Worm (Caenorhabditis elegans) whole organism, L2 larva: ENCODE data around the gene phf-33.

Experiments used
- C34F6.9 ChIP-seq: fragments of 150-350 bp; optimal IDR thresholded peaks from 2 replicates; lab custom pipeline; 2014; ENCODE audit warnings: missing biosample characterization, missing genetic modification characterization
- F13H6.1 ChIP-seq: sonication (generic microtip); optimal IDR thresholded peaks from 2 replicates; lab custom pipeline; 2016; ENCODE audit warnings: missing genetic modification characterization, missing compliant biosample characterization
- R02D3.7 ChIP-seq: fragments of 150-350 bp; optimal IDR thresholded peaks from 2 replicates; lab custom pipeline; 2014; ENCODE audit warnings: missing biosample characterization, missing genetic modification characterization
- Y55F3AM.14 ChIP-seq: fragments of 200-800 bp; sonication (Bioruptor generic); optimal IDR thresholded peaks from 2 replicates; lab custom pipeline; 2018; ENCODE audit warnings: mild to moderate bottlenecking, missing genetic modification characterization, missing compliant biosample characterization
- ZK546.5 ChIP-seq: sonication (generic microtip); optimal IDR thresholded peaks from 2 replicates; lab custom pipeline; 2017; ENCODE audit warnings: missing biosample characterization, missing genetic modification characterization
- ama-1 ChIP-seq: fragments of 150-350 bp; optimal IDR thresholded peaks from 2 replicates; lab custom pipeline; 2018; ENCODE audit warnings: inconsistent platforms
- blmp-1 ChIP-seq: sonication (generic microtip); optimal IDR thresholded peaks from 2 replicates; lab custom pipeline; 2017; ENCODE audit warnings: missing genetic modification characterization, mild to moderate bottlenecking, missing compliant biosample characterization, antibody characterized with exemption, moderate library complexity; ENCODE audit not compliant: insufficient read depth
- ceh-16 ChIP-seq: fragments of 150-350 bp; optimal IDR thresholded peaks from 2 replicates; lab custom pipeline; 2014; ENCODE audit warnings: missing biosample characterization, missing genetic modification characterization
- crh-2 ChIP-seq: sonication (generic microtip); optimal IDR thresholded peaks from 2 replicates; lab custom pipeline; 2017; ENCODE audit warnings: missing biosample characterization, missing genetic modification characterization
- egl-27 ChIP-seq: sonication (generic microtip); optimal IDR thresholded peaks from 3 replicates; lab custom pipeline; 2017; ENCODE audit warnings: missing biosample characterization, missing genetic modification reagents, missing genetic modification characterization
- elt-3 ChIP-seq: sonication (generic microtip); optimal IDR thresholded peaks from 2 replicates; lab custom pipeline; 2017; ENCODE audit warnings: missing biosample characterization, missing genetic modification characterization
- fos-1 ChIP-seq: fragments of 150-350 bp; optimal IDR thresholded peaks from 2 replicates; lab custom pipeline; 2014; ENCODE audit warnings: missing biosample characterization, missing genetic modification characterization
- lin-11 ChIP-seq: fragments of 150-350 bp; sonication (generic microtip); optimal IDR thresholded peaks from 2 replicates; lab custom pipeline; 2014; ENCODE audit warnings: missing biosample characterization, missing genetic modification characterization, inconsistent platforms, mixed read lengths
- lin-13 ChIP-seq: fragments of 150-350 bp; optimal IDR thresholded peaks from 2 replicates; lab custom pipeline; 2014; ENCODE audit warnings: missing biosample characterization, missing genetic modification reagents, missing genetic modification characterization
- lin-39 ChIP-seq: fragments of 150-350 bp; optimal IDR thresholded peaks from 2 replicates; lab custom pipeline; 2014; ENCODE audit warnings: missing biosample characterization, missing genetic modification reagents, missing genetic modification characterization
- lsy-2 ChIP-seq, 2 experiments: fragments of 150-350 bp in 1 of 2; sonication (generic microtip) in 1 of 2; optimal IDR thresholded peaks; 2 replicates each; lab custom pipeline; 2014 to 2017; ENCODE audit warnings: missing biosample characterization in 2 of 2, missing genetic modification characterization in 2 of 2
- mab-5 ChIP-seq: fragments of 150-350 bp; optimal IDR thresholded peaks from 2 replicates; lab custom pipeline; 2014; ENCODE audit warnings: missing biosample characterization, missing genetic modification characterization
- mbf-1 ChIP-seq: sonication (generic microtip); optimal IDR thresholded peaks from 2 replicates; lab custom pipeline; 2017; ENCODE audit warnings: missing biosample characterization, missing genetic modification characterization
- nhr-12 ChIP-seq: fragments of 150-350 bp; optimal IDR thresholded peaks from 2 replicates; lab custom pipeline; 2014; ENCODE audit warnings: missing biosample characterization, missing genetic modification characterization
- nhr-129 ChIP-seq: fragments of 150-350 bp; optimal IDR thresholded peaks from 2 replicates; lab custom pipeline; 2014; ENCODE audit warnings: missing biosample characterization, missing genetic modification characterization
- nhr-21 ChIP-seq: fragments of 150-350 bp; optimal IDR thresholded peaks from 2 replicates; lab custom pipeline; 2014; ENCODE audit warnings: missing biosample characterization, missing genetic modification characterization
- nhr-23 ChIP-seq: fragments of 150-350 bp; optimal IDR thresholded peaks from 2 replicates; lab custom pipeline; 2014; ENCODE audit warnings: missing biosample characterization, missing genetic modification reagents, missing genetic modification characterization
- nhr-237 ChIP-seq: fragments of 150-350 bp; optimal IDR thresholded peaks from 2 replicates; lab custom pipeline; 2014; ENCODE audit warnings: missing biosample characterization, missing genetic modification characterization
- sem-4 ChIP-seq: fragments of 150-350 bp; optimal IDR thresholded peaks from 2 replicates; lab custom pipeline; 2014; ENCODE audit warnings: missing biosample characterization, missing genetic modification reagents, missing genetic modification characterization
- skn-1 ChIP-seq: sonication (generic microtip); optimal IDR thresholded peaks from 2 replicates; lab custom pipeline; 2017; ENCODE audit warnings: missing biosample characterization, missing genetic modification characterization
- sma-3 ChIP-seq: sonication (generic microtip); optimal IDR thresholded peaks from 2 replicates; lab custom pipeline; 2016; ENCODE audit warnings: missing genetic modification reagents, missing genetic modification characterization, missing compliant biosample characterization
- unc-39 ChIP-seq: fragments of 150-350 bp; optimal IDR thresholded peaks from 2 replicates; lab custom pipeline; 2014; ENCODE audit warnings: missing biosample characterization, missing genetic modification characterization
- unc-55 ChIP-seq: fragments of 150-350 bp; sonication (generic microtip); optimal IDR thresholded peaks from 3 replicates; lab custom pipeline; 2014; ENCODE audit warnings: missing biosample characterization, missing genetic modification reagents, missing genetic modification characterization
- ztf-1 ChIP-seq: fragments of 200-800 bp; sonication (Bioruptor generic); conservative IDR thresholded peaks from 2 replicates; pipeline ENCODE4 v1.3.6; 2022; ENCODE audit warnings: missing genetic modification characterization, missing compliant biosample characterization
- ztf-4 ChIP-seq: fragments of 150-350 bp; optimal IDR thresholded peaks from 2 replicates; lab custom pipeline; 2014; ENCODE audit warnings: missing biosample characterization, missing genetic modification characterization

Gene phf-33

ce11 chrX:13232259-13232658 lies 46.5 kb downstream of the phf-33 start, which contains the start of gene bgnt-1.5:
TSS of gene bgnt-1.5 (minus strand) at chrX:13232359.
- TF ChIP-seq ama-1 (no peak), nhr-237 (tag; lab: Kevin White, UChicago) (no peak), mbf-1 (tag; lab: Kevin White, UChicago) (no peak), egl-27 (tag; lab: Kevin White, UChicago) (no peak), Y55F3AM.14 (GFP tag; lab: Kevin White, UChicago) (no peak), sem-4 (tag; lab: Kevin White, UChicago) (no peak), mab-5 (no peak), ZK546.5 (tag; lab: Kevin White, UChicago) (no peak), sma-3 (GFP tag; lab: Kevin White, UChicago) (no peak), skn-1 (tag; lab: Kevin White, UChicago) (no peak), ztf-4 (no peak), nhr-12 (tag; lab: Kevin White, UChicago) (no peak), ceh-16 (tag; lab: Kevin White, UChicago) (no peak), nhr-21 (tag; lab: Kevin White, UChicago) (no peak), nhr-129 (tag; lab: Kevin White, UChicago) (no peak), nhr-23 (tag; lab: Kevin White, UChicago) (no peak)

- no peak for TF ChIP-seq elt-3
- no peak for TF ChIP-seq fos-1 (tag; lab: Kevin White, UChicago)
- no peak for TF ChIP-seq blmp-1 (tag; lab: Kevin White, UChicago)
- TF ChIP-seq unc-39 (tag; lab: Kevin White, UChicago), result no peak
- no peak for TF ChIP-seq egl-27 (tag; lab: Kevin White, UChicago)
- no peak for TF ChIP-seq ceh-16 (tag; lab: Kevin White, UChicago)
- no peak for TF ChIP-seq R02D3.7 (tag; lab: Kevin White, UChicago)
- no peak for TF ChIP-seq ztf-1 (GFP tag; lab: Robert Waterston, UW)
- TF ChIP-seq F13H6.1 (tag; lab: Kevin White, UChicago), result no peak
- no peak for TF ChIP-seq C34F6.9 (tag; lab: Kevin White, UChicago)
- no peak for TF ChIP-seq nhr-237 (tag; lab: Kevin White, UChicago)
- TF ChIP-seq lin-39 (tag; lab: Kevin White, UChicago), result no peak
These were observed 51.0 kb downstream of the phf-33 start for ce11 chrX:13227778-13228177.

ce11 chrX:13226614-13227096 lies 52.1 kb downstream of the phf-33 start, which contains the start of gene skr-21:
TSS of gene skr-21 (minus strand) at chrX:13226664.
- TF ChIP-seq lsy-2 (tag; optimal IDR thresholded peaks at IDR 0.05; lab: Kevin White, UChicago), result no peak
- TF ChIP-seq F13H6.1 (tag; lab: Kevin White, UChicago), result no peak
- TF ChIP-seq unc-55 (GFP tag; lab: Kevin White, UChicago), result no peak
- no peak for TF ChIP-seq lin-11 (tag; lab: Kevin White, UChicago)
- no peak for TF ChIP-seq skn-1 (tag; lab: Kevin White, UChicago)
- peak; percentile 69 for TF ChIP-seq crh-2 (tag; lab: Kevin White, UChicago)
- no peak for TF ChIP-seq lin-13 (GFP tag; lab: Kevin White, UChicago)
